Worm (Caenorhabditis elegans) whole organism, midembryonic: ENCODE data around the gene T28A11.16.

Experiments used
- cog-1 ChIP-seq: sonication (generic microtip); optimal IDR thresholded peaks from 2 replicates; lab custom pipeline; 2016; ENCODE audit warnings: missing genetic modification characterization, missing compliant biosample characterization
- flt-1 ChIP-seq: fragments of 200-800 bp; sonication (Bioruptor generic); IDR thresholded peaks from 2 replicates; pipeline ENCODE4 v1.3.6; 2022; ENCODE audit warnings: missing genetic modification characterization, missing compliant biosample characterization
- klf-2 ChIP-seq: fragments of 200-800 bp; sonication (Bioruptor generic); conservative IDR thresholded peaks from 2 replicates; pipeline ENCODE4 v1.3.6; 2022; ENCODE audit warnings: missing genetic modification reagents, missing genetic modification characterization, missing compliant biosample characterization
- ztf-23 ChIP-seq: fragments of 200-800 bp; sonication (Bioruptor generic); IDR thresholded peaks from 2 replicates; pipeline ENCODE4 v1.3.6; 2022; ENCODE audit warnings: missing genetic modification reagents, missing genetic modification characterization, missing compliant biosample characterization

DNA sequence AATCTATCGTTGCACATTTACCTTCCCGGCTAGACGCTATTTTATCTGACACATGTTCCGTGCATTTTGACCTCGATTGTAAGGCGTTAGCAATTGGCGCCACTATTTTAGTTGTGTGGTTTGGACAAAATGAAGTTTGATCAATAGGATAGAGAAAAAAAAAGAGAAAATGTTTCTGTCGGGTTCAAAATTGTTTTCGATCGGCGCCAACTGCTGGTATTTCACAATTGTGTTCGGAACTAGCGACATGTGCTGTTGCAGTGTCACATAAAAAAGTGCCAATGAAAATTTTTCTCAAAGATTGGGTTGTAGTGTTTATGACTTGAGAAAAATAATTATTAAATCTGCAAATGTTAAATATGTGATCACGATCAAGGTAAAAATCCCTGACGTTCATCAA is 20.1 kb upstream of the T28A11.16 start:
- TF ChIP-seq flt-1 (GFP tag; lab: Robert Waterston, UW) (no peak), cog-1 (tag; lab: Kevin White, UChicago) (no peak), klf-2 (GFP tag; lab: Robert Waterston, UW) (no peak), ztf-23 (no peak)
